Fruit fly (Drosophila melanogaster) whole organism, embryonic: ENCODE data around the gene CG15019.

Experiments used
- Abd-B ChIP-seq: fragments of 200-800 bp; sonication (Bioruptor generic); optimal IDR thresholded peaks from 2 replicates; lab custom pipeline; 2018; ENCODE audit warnings: missing biosample characterization, mild to moderate bottlenecking, missing genetic modification characterization, moderate library complexity
- Antp ChIP-seq: fragments of 200-800 bp; sonication (Bioruptor generic); optimal IDR thresholded peaks from 3 replicates; lab custom pipeline; 2016; ENCODE audit warnings: missing biosample characterization, missing genetic modification characterization
- Asciz ChIP-seq: fragments of 200-800 bp; sonication (Bioruptor generic); optimal IDR thresholded peaks from 2 replicates; lab custom pipeline; 2017; ENCODE audit warnings: missing biosample characterization, mild to moderate bottlenecking, missing genetic modification characterization, missing genetic modification reagents
- Atf-2 ChIP-seq: fragments of 200-800 bp; sonication (Bioruptor generic); optimal IDR thresholded peaks from 2 replicates; lab custom pipeline; 2016; ENCODE audit warnings: missing biosample characterization, missing genetic modification characterization
- CG10543 ChIP-seq: fragments of 200-800 bp; sonication (Bioruptor generic); optimal IDR thresholded peaks from 3 replicates; lab custom pipeline; 2017; ENCODE audit warnings: missing biosample characterization, mild to moderate bottlenecking, missing genetic modification characterization, moderate library complexity
- CG10565 ChIP-seq: fragments of 200-800 bp; sonication (Bioruptor generic); optimal IDR thresholded peaks from 3 replicates; lab custom pipeline; 2016; ENCODE audit warnings: missing biosample characterization, mild to moderate bottlenecking, missing genetic modification characterization
- CG11398 ChIP-seq: fragments of 200-800 bp; sonication (Bioruptor generic); optimal IDR thresholded peaks from 2 replicates; lab custom pipeline; 2016; ENCODE audit warnings: missing biosample characterization, missing genetic modification characterization
- CG12299 ChIP-seq: fragments of 200-800 bp; sonication (Bioruptor generic); optimal IDR thresholded peaks from 2 replicates; lab custom pipeline; 2018; ENCODE audit warnings: missing biosample characterization, mild to moderate bottlenecking, missing genetic modification characterization
- CG12659 ChIP-seq: fragments of 200-800 bp; sonication (Bioruptor generic); optimal IDR thresholded peaks from 3 replicates; lab custom pipeline; 2017; ENCODE audit warnings: mild to moderate bottlenecking, missing biosample characterization, missing genetic modification reagents, missing genetic modification characterization
- CG14014 ChIP-seq: fragments of 200-800 bp; sonication (Bioruptor generic); IDR thresholded peaks from 2 replicates; pipeline ENCODE4 v1.3.6; 2022; ENCODE audit warnings: missing biosample characterization, missing genetic modification characterization
- CG14441 ChIP-seq: fragments of 200-800 bp; sonication (Bioruptor generic); IDR thresholded peaks from 2 replicates; pipeline ENCODE4 v1.3.6; 2022; ENCODE audit warnings: missing biosample characterization, missing genetic modification characterization
- CG1602 ChIP-seq: fragments of 200-800 bp; sonication (Bioruptor generic); optimal IDR thresholded peaks from 3 replicates; lab custom pipeline; 2016; ENCODE audit warnings: missing biosample characterization, missing genetic modification characterization
- CG18262 ChIP-seq: fragments of 200-800 bp; optimal IDR thresholded peaks from 3 replicates; lab custom pipeline; 2019; ENCODE audit warnings: missing biosample characterization, mild to moderate bottlenecking, missing genetic modification characterization, moderate library complexity
- CG31224 ChIP-seq: fragments of 200-800 bp; sonication (Bioruptor generic); IDR thresholded peaks from 2 replicates; pipeline ENCODE4 v1.3.6; 2022; ENCODE audit warnings: missing biosample characterization, missing genetic modification characterization
- CG31388 ChIP-seq: fragments of 200-800 bp; sonication (Bioruptor generic); optimal IDR thresholded peaks from 2 replicates; lab custom pipeline; 2016; ENCODE audit warnings: missing biosample characterization, missing genetic modification characterization
- CG31441 ChIP-seq: fragments of 200-800 bp; sonication (Bioruptor generic); IDR thresholded peaks from 2 replicates; pipeline ENCODE4 v1.3.6; 2022; ENCODE audit warnings: missing biosample characterization, missing genetic modification characterization
- CG34224 ChIP-seq: fragments of 200-800 bp; sonication (Bioruptor generic); IDR thresholded peaks from 3 replicates; pipeline ENCODE4 v1.3.6; 2022; ENCODE audit warnings: missing biosample characterization, missing genetic modification characterization; ENCODE audit not compliant: partially characterized antibody
- CG3838 ChIP-seq: fragments of 200-800 bp; sonication (Bioruptor generic); optimal IDR thresholded peaks from 3 replicates; lab custom pipeline; 2016; ENCODE audit warnings: missing biosample characterization, missing genetic modification characterization
- CG5245 ChIP-seq: fragments of 200-800 bp; sonication (Bioruptor generic); optimal IDR thresholded peaks from 3 replicates; lab custom pipeline; 2016; ENCODE audit warnings: missing biosample characterization, missing genetic modification characterization
- CG6272 ChIP-seq: fragments of 200-800 bp; sonication (Bioruptor generic); IDR thresholded peaks from 2 replicates; pipeline ENCODE4 v1.3.6; 2022; ENCODE audit warnings: missing biosample characterization, missing genetic modification characterization
- CG6654 ChIP-seq: fragments of 200-800 bp; sonication (Bioruptor generic); optimal IDR thresholded peaks from 2 replicates; lab custom pipeline; 2017; ENCODE audit warnings: missing biosample characterization, mild to moderate bottlenecking, missing genetic modification characterization
- CG7556 ChIP-seq: fragments of 200-800 bp; sonication (Bioruptor generic); optimal IDR thresholded peaks from 2 replicates; lab custom pipeline; 2017; ENCODE audit warnings: missing biosample characterization, mild to moderate bottlenecking, missing genetic modification characterization
- CG8089 ChIP-seq: fragments of 200-800 bp; sonication (Bioruptor generic); optimal IDR thresholded peaks from 3 replicates; lab custom pipeline; 2016; ENCODE audit warnings: missing biosample characterization, missing genetic modification characterization
- CG8388 ChIP-seq: fragments of 200-800 bp; sonication (Bioruptor generic); optimal IDR thresholded peaks from 2 replicates; lab custom pipeline; 2019; ENCODE audit warnings: missing biosample characterization, mild to moderate bottlenecking, missing genetic modification characterization, moderate library complexity
- CHES-1-like ChIP-seq: fragments of 200-800 bp; sonication (Bioruptor generic); optimal IDR thresholded peaks from 2 replicates; lab custom pipeline; 2016; ENCODE audit warnings: missing biosample characterization, missing genetic modification characterization
- Dll ChIP-seq: fragments of 200-800 bp; sonication (Bioruptor generic); IDR thresholded peaks from 4 replicates; pipeline ENCODE4 v1.3.6; 2022; ENCODE audit warnings: missing biosample characterization, missing genetic modification characterization; ENCODE audit not compliant: partially characterized antibody
- Elba2 ChIP-seq: fragments of 200-800 bp; sonication (Bioruptor generic); optimal IDR thresholded peaks from 3 replicates; lab custom pipeline; 2016; ENCODE audit warnings: missing biosample characterization, missing genetic modification characterization
- Fer2 ChIP-seq: fragments of 200-800 bp; sonication (Bioruptor generic); optimal IDR thresholded peaks from 2 replicates; lab custom pipeline; 2018; ENCODE audit warnings: missing biosample characterization, mild to moderate bottlenecking, missing genetic modification characterization, moderate library complexity
- Gsc ChIP-seq: fragments of 200-800 bp; sonication (Bioruptor generic); IDR thresholded peaks from 2 replicates; pipeline ENCODE4 v1.3.6; 2022; ENCODE audit warnings: missing biosample characterization, missing genetic modification characterization
- HLH3B ChIP-seq: fragments of 200-800 bp; sonication (Bioruptor generic); IDR thresholded peaks from 2 replicates; pipeline ENCODE4 v1.3.6; 2022; ENCODE audit warnings: missing biosample characterization, missing genetic modification characterization
- HLHmδ ChIP-seq: fragments of 200-800 bp; sonication (Bioruptor generic); optimal IDR thresholded peaks from 2 replicates; lab custom pipeline; 2018; ENCODE audit warnings: missing biosample characterization, mild to moderate bottlenecking, missing genetic modification characterization, moderate library complexity
- Hey ChIP-seq: fragments of 200-800 bp; sonication (Bioruptor generic); optimal IDR thresholded peaks from 3 replicates; lab custom pipeline; 2018; ENCODE audit warnings: missing biosample characterization, mild to moderate bottlenecking, missing genetic modification characterization
- Hr3 ChIP-seq: fragments of 200-800 bp; sonication (Bioruptor generic); optimal IDR thresholded peaks from 3 replicates; lab custom pipeline; 2016; ENCODE audit warnings: missing biosample characterization, missing genetic modification characterization
- Lim3 ChIP-seq: fragments of 200-800 bp; sonication (Bioruptor generic); IDR thresholded peaks from 2 replicates; pipeline ENCODE4 v1.3.6; 2022; ENCODE audit warnings: missing biosample characterization, missing genetic modification characterization
- Six4 ChIP-seq: fragments of 200-800 bp; sonication (Bioruptor generic); optimal IDR thresholded peaks from 2 replicates; lab custom pipeline; 2016; ENCODE audit warnings: missing biosample characterization, missing genetic modification characterization
- Taf1 ChIP-seq: fragments of 200-800 bp; sonication (Bioruptor generic); IDR thresholded peaks from 2 replicates; pipeline ENCODE4 v1.3.6; 2022; ENCODE audit warnings: missing biosample characterization, missing genetic modification characterization
- al ChIP-seq: fragments of 200-800 bp; sonication (Bioruptor generic); IDR thresholded peaks from 2 replicates; pipeline ENCODE4 v1.3.6; 2022; ENCODE audit warnings: missing biosample characterization, missing genetic modification characterization
- ato ChIP-seq: fragments of 200-800 bp; sonication (Bioruptor generic); IDR thresholded peaks from 2 replicates; pipeline ENCODE4 v1.3.6; 2022; ENCODE audit warnings: missing biosample characterization, missing genetic modification characterization; ENCODE audit not compliant: partially characterized antibody
- bab2 ChIP-seq: fragments of 200-800 bp; sonication (Bioruptor generic); optimal IDR thresholded peaks from 2 replicates; lab custom pipeline; 2016; ENCODE audit warnings: missing biosample characterization, missing genetic modification characterization
- dpn ChIP-seq, 2 experiments: fragments of 200-800 bp; sonication (Bioruptor generic); optimal IDR thresholded peaks; 3 replicates each; lab custom pipeline; 2016; ENCODE audit warnings: missing biosample characterization in 2 of 2, missing genetic modification characterization in 2 of 2
- exex ChIP-seq: fragments of 200-800 bp; sonication (Bioruptor generic); optimal IDR thresholded peaks from 4 replicates; lab custom pipeline; 2018; ENCODE audit warnings: missing biosample characterization, mild to moderate bottlenecking, missing genetic modification characterization, moderate library complexity
- her ChIP-seq: fragments of 200-800 bp; sonication (Bioruptor generic); optimal IDR thresholded peaks from 2 replicates; lab custom pipeline; 2016; ENCODE audit warnings: missing biosample characterization, missing genetic modification characterization
- nerfin-2 ChIP-seq: fragments of 200-800 bp; sonication (Bioruptor generic); IDR thresholded peaks from 2 replicates; pipeline ENCODE4 v1.3.6; 2022; ENCODE audit warnings: missing biosample characterization, missing genetic modification characterization; ENCODE audit not compliant: partially characterized antibody
- org-1 ChIP-seq: fragments of 200-800 bp; sonication (Bioruptor generic); optimal IDR thresholded peaks from 2 replicates; lab custom pipeline; 2017; ENCODE audit warnings: missing biosample characterization, missing genetic modification characterization
- schlank ChIP-seq: fragments of 200-800 bp; sonication (Bioruptor generic); optimal IDR thresholded peaks from 2 replicates; lab custom pipeline; 2018; ENCODE audit warnings: missing biosample characterization, mild to moderate bottlenecking, missing genetic modification characterization
- sens ChIP-seq: fragments of 200-800 bp; sonication (Bioruptor generic); peaks from one replicate; lab custom pipeline; 2016; ENCODE audit warnings: missing biosample characterization, missing genetic modification characterization
- shn ChIP-seq: fragments of 200-800 bp; sonication (Bioruptor generic); optimal IDR thresholded peaks from 3 replicates; lab custom pipeline; 2016; ENCODE audit warnings: missing biosample characterization, missing genetic modification characterization
- sima ChIP-seq: fragments of 200-800 bp; sonication (Bioruptor generic); optimal IDR thresholded peaks from 2 replicates; lab custom pipeline; 2016; ENCODE audit warnings: missing biosample characterization, missing genetic modification characterization
- sob ChIP-seq: fragments of 200-800 bp; sonication (Bioruptor generic); IDR thresholded peaks from 2 replicates; pipeline ENCODE4 v1.3.6; 2022; ENCODE audit warnings: missing biosample characterization, missing genetic modification characterization
- tap ChIP-seq: fragments of 200-800 bp; optimal IDR thresholded peaks from 3 replicates; lab custom pipeline; 2019; ENCODE audit warnings: missing biosample characterization, mild to moderate bottlenecking, missing genetic modification characterization, moderate library complexity
- trh ChIP-seq: fragments of 200-800 bp; sonication (Bioruptor generic); optimal IDR thresholded peaks from 2 replicates; lab custom pipeline; 2016; ENCODE audit warnings: missing biosample characterization, missing genetic modification characterization

CG15019 gene

dm6 chr3L:4412974-4413373 is 7.1 kb upstream of the CG15019 start (continued):
- TF ChIP-seq Hey, result no peak
- TF ChIP-seq CG12659, result peak; percentile 4
- peak; percentile 61; the same call in 1 of the 2 replicates for TF ChIP-seq HLH3B (GFP tag; lab: Robert Waterston, UW)
- no peak for TF ChIP-seq CG5245 (GFP tag; lab: Kevin White, UChicago)
- TF ChIP-seq Gsc (GFP tag; lab: Robert Waterston, UW), result 0 out of 2 replicates have a peak, but pooled peaks have one; percentile 6
- TF ChIP-seq trh, result no peak
- no peak for TF ChIP-seq CG6654 (GFP tag; lab: Kevin White, UChicago)
- TF ChIP-seq nerfin-2 (GFP tag; lab: Robert Waterston, UW), result no peak
- no peak for TF ChIP-seq Elba2 (GFP tag; lab: Kevin White, UChicago)
- peak; percentile 10 for TF ChIP-seq tap (tag; lab: Kevin White, UChicago)
- peak; percentile 80 for TF ChIP-seq sens (GFP tag; lab: Kevin White, UChicago)
- TF ChIP-seq CG31224 (GFP tag; lab: Robert Waterston, UW), result peak; percentile 49; the same call in 1 of the 2 replicates
- TF ChIP-seq CG12299 (tag; lab: Kevin White, UChicago), result no peak
- peak; percentile 17 for TF ChIP-seq shn (GFP tag; lab: Kevin White, UChicago)
- TF ChIP-seq CG10565 (GFP tag; lab: Kevin White, UChicago), result no peak
- TF ChIP-seq CG8089 (GFP tag; lab: Kevin White, UChicago), result peak; percentile 4
- peak; percentile 21 for TF ChIP-seq schlank (tag; lab: Kevin White, UChicago)
- no peak for TF ChIP-seq Fer2 (tag; lab: Kevin White, UChicago)
- peak; percentile 22 for TF ChIP-seq Antp
- TF ChIP-seq Lim3 (GFP tag; lab: Robert Waterston, UW), result 0 out of 2 replicates have a peak, but pooled peaks have one; percentile 22
- no peak for TF ChIP-seq Hr3 (GFP tag; lab: Kevin White, UChicago)
- TF ChIP-seq dpn (GFP tag; optimal IDR thresholded peaks at IDR 0.05; lab: Kevin White, UChicago), result peak; percentile 30 to 65
- no peak for TF ChIP-seq CG1602
- TF ChIP-seq CG10543, result peak; percentile 47
- no peak for TF ChIP-seq CG31388
- no peak for TF ChIP-seq Abd-B (GFP tag; lab: Kevin White, UChicago)
- no peak for TF ChIP-seq CHES-1-like (GFP tag; lab: Kevin White, UChicago)
- TF ChIP-seq CG14014 (GFP tag; lab: Robert Waterston, UW), result peak; percentile 68
- no peak for TF ChIP-seq her (GFP tag; lab: Kevin White, UChicago)
- peak; percentile 26 for TF ChIP-seq sima (GFP tag; lab: Kevin White, UChicago)
- TF ChIP-seq Atf-2 (GFP tag; lab: Kevin White, UChicago), result peak; percentile 24
- TF ChIP-seq CG3838 (GFP tag; lab: Kevin White, UChicago), result no peak
- peak; percentile 77 for TF ChIP-seq al
- TF ChIP-seq bab2, result peak; percentile 12
- peak; percentile 65; the same call in 1 of the 2 replicates for TF ChIP-seq sob (GFP tag; lab: Robert Waterston, UW)
- 0 out of 2 replicates have a peak, but pooled peaks have one; percentile 39 for TF ChIP-seq CG6272 (GFP tag; lab: Robert Waterston, UW)
- TF ChIP-seq Six4 (GFP tag; lab: Kevin White, UChicago), result no peak
- no peak for TF ChIP-seq ato (GFP tag; lab: Robert Waterston, UW)
- no peak for TF ChIP-seq CG18262 (tag; lab: Kevin White, UChicago)
- no peak for TF ChIP-seq Dll
- TF ChIP-seq CG8388 (GFP tag; lab: Kevin White, UChicago), result peak; percentile 15
- TF ChIP-seq org-1 (GFP tag; lab: Kevin White, UChicago), result no peak
- TF ChIP-seq CG14441 (GFP tag; lab: Robert Waterston, UW), result peak; percentile 74
- no peak for TF ChIP-seq CG11398 (GFP tag; lab: Kevin White, UChicago)
- TF ChIP-seq Asciz, result no peak
- no peak for TF ChIP-seq HLHmδ (GFP tag; lab: Kevin White, UChicago)
- TF ChIP-seq Taf1, result peak; percentile 49; the same call in 1 of the 2 replicates
- TF ChIP-seq CG31441 (GFP tag; lab: Robert Waterston, UW), result no peak
- no peak for TF ChIP-seq exex (tag; lab: Kevin White, UChicago)
- TF ChIP-seq CG34224 (GFP tag; lab: Robert Waterston, UW), result 0 out of 3 replicates have a peak, but pooled peaks have one; percentile 9
- no peak for TF ChIP-seq CG7556
